Worm (Caenorhabditis elegans): ENCODE measurements around the gene srg-10.

srg-10 gene

ce11 chrIII:4677466-4677865 is at the start of gene srg-10:
Gene srg-10, plus strand, starts transcription at chrIII:4677766.
- TF ChIP-seq unc-62 (GFP tag; optimal IDR thresholded peaks at IDR 0.05): no peak

ce11 chrIII:4628165-4628564 is 49.4 kb upstream of the srg-10 start, which contains the start of gene clec-151:
Gene clec-151, plus strand, starts transcription at chrIII:4628465.
- TF ChIP-seq unc-62 (GFP tag; optimal IDR thresholded peaks at IDR 0.05): no peak

- TF ChIP-seq unc-62 (GFP tag; optimal IDR thresholded peaks at IDR 0.05): no peak
Measured at ce11 chrIII:4634947-4635346, 42.6 kb upstream of the srg-10 start, which contains the start of gene clec-153. Gene clec-153, plus strand, starts transcription at chrIII:4635247.

- TF ChIP-seq unc-62 (GFP tag; optimal IDR thresholded peaks at IDR 0.05): no peak
Measured at ce11 chrIII:4643262-4643661, 34.3 kb upstream of the srg-10 start, which contains the start of gene pfas-1. Gene pfas-1, minus strand, starts transcription at chrIII:4643310.

- no peak for TF ChIP-seq unc-62 (GFP tag; optimal IDR thresholded peaks at IDR 0.05)
Measured at ce11 chrIII:4646246-4646645, 31.3 kb upstream of the srg-10 start, which contains the start of gene pqn-29. Gene pqn-29, minus strand, starts transcription at chrIII:4646346.

ce11 chrIII:4647341-4647740 is 30.2 kb upstream of the srg-10 start:
- TF ChIP-seq unc-62 (GFP tag; optimal IDR thresholded peaks at IDR 0.05): no peak

- no peak for TF ChIP-seq unc-62 (GFP tag; optimal IDR thresholded peaks at IDR 0.05)
Measured at ce11 chrIII:4647878-4648277, 29.7 kb upstream of the srg-10 start, which contains the start of gene T23F11.6. Gene T23F11.6, minus strand, starts transcription at chrIII:4647922.

- no peak for TF ChIP-seq unc-62 (GFP tag; optimal IDR thresholded peaks at IDR 0.05)
Measured at ce11 chrIII:4649363-4649768, 28.2 kb upstream of the srg-10 start.

ce11 chrIII:4649811-4650544 is 27.6 kb upstream of the srg-10 start, which contains the start of gene ppm-2:
Gene ppm-2, plus strand, starts transcription at chrIII:4650494.
- TF ChIP-seq unc-62 (GFP tag; optimal IDR thresholded peaks at IDR 0.05): no peak

- TF ChIP-seq unc-62 (GFP tag; optimal IDR thresholded peaks at IDR 0.05): no peak
Measured at ce11 chrIII:4653374-4653773, 24.2 kb upstream of the srg-10 start.

- TF ChIP-seq unc-62 (GFP tag; optimal IDR thresholded peaks at IDR 0.05): no peak
Measured at ce11 chrIII:4653912-4654311, 23.7 kb upstream of the srg-10 start.

ce11 chrIII:4655402-4655801 is 22.2 kb upstream of the srg-10 start, which contains the start of gene T23F11.2:
Gene T23F11.2, minus strand, starts transcription at chrIII:4655502.
- no peak for TF ChIP-seq unc-62 (GFP tag; optimal IDR thresholded peaks at IDR 0.05)

ce11 chrIII:4656415-4656814 is 21.2 kb upstream of the srg-10 start:
- no peak for TF ChIP-seq unc-62 (GFP tag; optimal IDR thresholded peaks at IDR 0.05)

ce11 chrIII:4657386-4657785 is 20.2 kb upstream of the srg-10 start:
- TF ChIP-seq unc-62 (GFP tag; optimal IDR thresholded peaks at IDR 0.05): no peak

ce11 chrIII:4658384-4658844 is 19.2 kb upstream of the srg-10 start, which contains the start of gene cdka-1:
Gene cdka-1, plus strand, starts transcription at chrIII:4658794.
- TF ChIP-seq unc-62 (GFP tag; optimal IDR thresholded peaks at IDR 0.05): no peak

- no peak for TF ChIP-seq unc-62 (GFP tag; optimal IDR thresholded peaks at IDR 0.05)
Measured at ce11 chrIII:4659426-4659825, 18.1 kb upstream of the srg-10 start.

- no peak for TF ChIP-seq unc-62 (GFP tag; optimal IDR thresholded peaks at IDR 0.05)
Measured at ce11 chrIII:4665272-4665671, 12.3 kb upstream of the srg-10 start, which contains the start of gene T23F11.4. Gene T23F11.4, minus strand, starts transcription at chrIII:4665372.

All from whole organism, dauer.